Worm (Caenorhabditis elegans): Measurements from ENCODE around the gene F23A7.5.

- TF ChIP-seq lin-15B (tag; optimal IDR thresholded peaks at IDR 0.05) (no peak), unc-62 (GFP tag; optimal IDR thresholded peaks at IDR 0.05 in 1 of 2) (no peak), unc-62 (tag; optimal IDR thresholded peaks at IDR 0.05) (no peak), nhr-76 (tag; optimal IDR thresholded peaks at IDR 0.05) (no peak), T26A8.4 (GFP tag; IDR thresholded peaks at IDR 0.05) (no peak), nhr-237 (tag; optimal IDR thresholded peaks at IDR 0.05) (no peak), ama-1 (optimal IDR thresholded peaks at IDR 0.05) (no peak), ztf-11 (tag; optimal IDR thresholded peaks at IDR 0.05) (no peak), snpc-4 (tag; optimal IDR thresholded peaks at IDR 0.05) (no peak)
Observed at ce11 chrX:16285151-16285550, 56.4 kb downstream of the F23A7.5 start.
